Worm (Caenorhabditis elegans): Measurements from ENCODE around the gene C31B8.7.

ce11 chrV:2861505-2861904 lies 41.6 kb downstream of the C31B8.7 start, which contains the start of gene srh-270:
- no peak for TF ChIP-seq fax-1 (tag; optimal IDR thresholded peaks at IDR 0.05)
- TF ChIP-seq dve-1 (tag; optimal IDR thresholded peaks at IDR 0.05) = no peak
- no peak for TF ChIP-seq lin-11 (tag; optimal IDR thresholded peaks at IDR 0.05)
- TF ChIP-seq eyg-1 (tag; optimal IDR thresholded peaks at IDR 0.05) = no peak
- TF ChIP-seq dmd-4 (tag; optimal IDR thresholded peaks at IDR 0.05; ENCODE audit: borderline replicate concordance) = no peak
- no peak for TF ChIP-seq K09A11.1 (tag; optimal IDR thresholded peaks at IDR 0.05; ENCODE audit: insufficient read depth)
- TF ChIP-seq fkh-10 (GFP tag; optimal IDR thresholded peaks at IDR 0.05) = no peak
- no peak for TF ChIP-seq ceh-9 (tag; optimal IDR thresholded peaks at IDR 0.05)
- TF ChIP-seq ceh-48 (tag; optimal IDR thresholded peaks at IDR 0.05) = no peak
- TF ChIP-seq nhr-11 (tag; optimal IDR thresholded peaks at IDR 0.05) = no peak

Measured in whole organism, late embryonic.